Fruit fly (Drosophila melanogaster): ENCODE results near the gene CG2909.
A peak's percentile ranks its signal among the peaks of the same experiment; 100 is the strongest.

Gene CG2909

DNA sequence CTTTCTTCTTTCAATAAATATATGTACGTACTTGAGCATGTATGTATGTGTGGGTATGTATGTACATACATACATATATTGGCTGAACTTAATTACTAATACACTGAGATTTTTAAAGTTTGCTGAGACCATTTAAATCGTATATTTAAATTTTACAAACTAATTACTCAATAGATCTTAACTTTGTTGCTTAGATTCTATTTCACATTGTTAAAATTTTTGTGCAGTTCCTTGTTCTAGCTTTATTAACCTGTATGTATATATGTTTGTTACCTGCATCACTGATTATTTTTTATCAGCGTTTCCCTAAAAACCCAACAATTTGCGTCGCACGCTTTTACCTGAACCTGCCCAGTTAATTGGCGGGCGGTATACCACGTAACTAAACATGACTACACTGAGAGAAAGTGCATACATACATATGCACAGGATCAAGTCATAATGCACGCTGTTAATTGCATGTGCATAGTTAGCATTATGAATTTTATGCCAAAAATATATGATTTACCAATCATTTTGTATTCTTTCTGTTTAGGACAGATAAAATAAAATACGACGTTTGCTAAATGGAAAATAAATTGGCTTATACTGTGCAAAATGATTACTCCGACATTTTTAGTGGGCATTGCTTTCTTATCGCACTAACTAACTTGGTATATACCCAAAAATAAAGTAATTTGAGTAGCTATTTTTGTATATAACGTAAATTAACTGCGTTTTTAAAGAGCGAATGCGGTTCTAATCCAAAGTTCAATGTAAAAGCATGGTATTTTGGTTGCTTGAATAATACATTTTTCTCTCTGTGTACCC lies 36.5 kb downstream of the CG2909 start:
- TF ChIP-seq CG7101 (tag; optimal IDR thresholded peaks at IDR 0.05) (peak; percentile 67), bab1 (GFP tag; optimal IDR thresholded peaks at IDR 0.05) (peak; percentile 82), CG11617 (GFP tag; optimal IDR thresholded peaks at IDR 0.05) (peak; percentile 81), Clk (GFP tag; optimal IDR thresholded peaks at IDR 0.05) (peak; percentile 25), cnc (optimal IDR thresholded peaks at IDR 0.05) (no peak), toe (GFP tag; optimal IDR thresholded peaks at IDR 0.05) (no peak), Crg-1 (GFP tag; optimal IDR thresholded peaks at IDR 0.05) (peak; percentile 29), CG14711 (tag; optimal IDR thresholded peaks at IDR 0.05) (peak; percentile 49), tj (GFP tag; optimal IDR thresholded peaks at IDR 0.05) (peak; percentile 84), Mnt (GFP tag; optimal IDR thresholded peaks at IDR 0.05) (peak; percentile 38), CG5204 (GFP tag; optimal IDR thresholded peaks at IDR 0.05) (peak; percentile 58), pad (GFP tag; optimal IDR thresholded peaks at IDR 0.05) (peak; percentile 61), CG12768 (GFP tag; optimal IDR thresholded peaks at IDR 0.05) (peak; percentile 18), CG7045 (GFP tag; optimal IDR thresholded peaks at IDR 0.05) (peak; percentile 43), cic (GFP tag; optimal IDR thresholded peaks at IDR 0.05) (no peak), CG1620 (GFP tag; optimal IDR thresholded peaks at IDR 0.05) (peak; percentile 34), ovo (GFP tag; optimal IDR thresholded peaks at IDR 0.05) (peak; percentile 40), Hr96 (GFP tag; optimal IDR thresholded peaks at IDR 0.05) (peak; percentile 49), CG33017 (tag; optimal IDR thresholded peaks at IDR 0.05) (no peak), kay (GFP tag; ENCODE audit: borderline replicate concordance) (peak; percentile 58)

dm6 chrX:10364556-10365227 lies 38.4 kb downstream of the CG2909 start:
- TF ChIP-seq CG5204 (GFP tag; optimal IDR thresholded peaks at IDR 0.05) (no peak), kay (GFP tag; ENCODE audit: borderline replicate concordance) (no peak), ovo (GFP tag; optimal IDR thresholded peaks at IDR 0.05) (peak; percentile 17), Crg-1 (GFP tag; optimal IDR thresholded peaks at IDR 0.05) (no peak), Clk (GFP tag; optimal IDR thresholded peaks at IDR 0.05) (no peak), CG33017 (tag; optimal IDR thresholded peaks at IDR 0.05) (no peak), pad (GFP tag; optimal IDR thresholded peaks at IDR 0.05) (peak; percentile 23), Hr96 (GFP tag; optimal IDR thresholded peaks at IDR 0.05) (no peak), Mnt (GFP tag; optimal IDR thresholded peaks at IDR 0.05) (no peak), bab1 (GFP tag; optimal IDR thresholded peaks at IDR 0.05) (no peak), CG11617 (GFP tag; optimal IDR thresholded peaks at IDR 0.05) (no peak), CG7045 (GFP tag; optimal IDR thresholded peaks at IDR 0.05) (no peak), CG12768 (GFP tag; optimal IDR thresholded peaks at IDR 0.05) (no peak), CG1620 (GFP tag; optimal IDR thresholded peaks at IDR 0.05) (no peak), CG7101 (tag; optimal IDR thresholded peaks at IDR 0.05) (peak; percentile 43), tj (GFP tag; optimal IDR thresholded peaks at IDR 0.05) (peak; percentile 47)

DNA sequence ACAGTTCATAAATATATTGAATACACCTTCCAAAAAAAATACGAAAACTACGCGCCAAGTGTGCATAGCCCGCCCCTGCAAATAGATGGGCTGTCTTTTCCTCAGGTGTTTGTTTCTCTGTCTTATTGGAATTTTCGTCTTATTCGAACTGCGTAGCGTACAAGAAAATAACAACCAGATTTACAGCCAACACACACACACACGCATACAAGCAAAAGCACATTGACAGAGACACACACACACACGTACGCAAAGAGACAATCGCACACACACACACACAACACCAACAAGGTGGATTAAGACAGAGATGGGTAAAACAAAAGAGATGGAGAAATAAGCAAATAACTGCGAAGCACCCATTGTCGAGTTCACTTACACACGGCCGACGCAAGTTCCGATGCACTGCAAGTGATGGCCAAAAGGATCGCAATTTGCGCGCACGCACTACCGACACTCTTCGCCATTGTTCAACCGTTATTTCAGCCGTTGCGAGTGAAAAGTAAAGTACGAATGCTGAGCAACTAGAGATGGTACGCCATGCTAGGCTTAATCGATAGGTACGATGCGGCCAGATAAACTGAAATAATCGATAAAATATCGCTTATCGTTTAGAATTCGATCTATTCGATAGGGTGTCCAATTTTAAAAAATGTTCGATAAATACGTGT lies 39.6 kb downstream of the CG2909 start:
- TF ChIP-seq CG1620 (GFP tag; optimal IDR thresholded peaks at IDR 0.05) = peak; percentile 12
- TF ChIP-seq tj (GFP tag; optimal IDR thresholded peaks at IDR 0.05) = peak; percentile 46
- TF ChIP-seq Crg-1 (GFP tag; optimal IDR thresholded peaks at IDR 0.05) = peak; percentile 30
- TF ChIP-seq Clk (GFP tag; optimal IDR thresholded peaks at IDR 0.05) = no peak
- peak; percentile 75 for TF ChIP-seq bab1 (GFP tag; optimal IDR thresholded peaks at IDR 0.05)
- peak; percentile 11 for TF ChIP-seq CG7101 (tag; optimal IDR thresholded peaks at IDR 0.05)
- TF ChIP-seq Hr96 (GFP tag; optimal IDR thresholded peaks at IDR 0.05) = no peak
- TF ChIP-seq CG5204 (GFP tag; optimal IDR thresholded peaks at IDR 0.05) = no peak
- TF ChIP-seq ovo (GFP tag; optimal IDR thresholded peaks at IDR 0.05) = peak; percentile 84
- peak; percentile 74 for TF ChIP-seq Mnt (GFP tag; optimal IDR thresholded peaks at IDR 0.05)
- peak; percentile 44 for TF ChIP-seq CG14711 (tag; optimal IDR thresholded peaks at IDR 0.05)
- TF ChIP-seq pad (GFP tag; optimal IDR thresholded peaks at IDR 0.05) = peak; percentile 38
- peak; percentile 45 for TF ChIP-seq CG11617 (GFP tag; optimal IDR thresholded peaks at IDR 0.05)
- no peak for TF ChIP-seq cnc (optimal IDR thresholded peaks at IDR 0.05)
- peak; percentile 26 for TF ChIP-seq cic (GFP tag; optimal IDR thresholded peaks at IDR 0.05)

dm6 chrX:10367372-10367771 lies 41.1 kb downstream of the CG2909 start, which contains the start of gene CG32679:
CG32679 (minus strand) TSS chrX:10367472.
- TF ChIP-seq pad (GFP tag; optimal IDR thresholded peaks at IDR 0.05) = no peak

DNA sequence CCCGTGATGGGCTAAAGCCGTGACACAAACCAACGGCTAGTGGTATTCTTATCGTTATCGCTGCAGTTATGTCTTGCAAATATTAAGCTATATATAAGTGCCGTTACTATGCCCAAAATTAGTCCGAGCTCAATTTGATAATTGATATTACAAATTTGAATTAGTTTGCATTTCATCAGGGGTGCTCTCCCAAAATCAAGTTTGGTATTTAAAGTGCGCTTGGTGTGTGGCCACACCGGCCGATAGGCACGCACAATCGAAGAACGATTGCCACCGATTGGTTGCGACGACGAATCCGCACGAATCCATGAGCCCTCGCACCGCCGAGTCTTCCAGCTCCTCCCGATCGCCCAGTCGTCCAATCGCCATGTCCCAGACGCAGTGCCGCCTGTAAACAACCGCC lies 41.5 kb downstream of the CG2909 start, which contains the start of gene CG17841:
Gene CG17841, plus strand, starts transcription at position 252 of the 403 bp plus-strand sequence.
- TF ChIP-seq bab1 (GFP tag; optimal IDR thresholded peaks at IDR 0.05) = peak; percentile 65
- TF ChIP-seq CG14711 (tag; optimal IDR thresholded peaks at IDR 0.05) = no peak
- TF ChIP-seq kay (GFP tag; ENCODE audit: borderline replicate concordance) = no peak
- TF ChIP-seq toe (GFP tag; optimal IDR thresholded peaks at IDR 0.05) = no peak
- peak; percentile 16 for TF ChIP-seq Mnt (GFP tag; optimal IDR thresholded peaks at IDR 0.05)
- no peak for TF ChIP-seq CG7045 (GFP tag; optimal IDR thresholded peaks at IDR 0.05)
- no peak for TF ChIP-seq cnc (optimal IDR thresholded peaks at IDR 0.05)
- peak; percentile 2 for TF ChIP-seq CG7101 (tag; optimal IDR thresholded peaks at IDR 0.05)
- no peak for TF ChIP-seq CG12768 (GFP tag; optimal IDR thresholded peaks at IDR 0.05)
